Worm (Caenorhabditis elegans) whole organism, L1 larva: ENCODE measurements around the gene M03D4.4.

ENCODE experiments used
- C04F5.9 ChIP-seq: sonication (generic microtip); optimal IDR thresholded peaks from 2 replicates; lab custom pipeline; 2016; ENCODE audit warnings: missing genetic modification characterization, missing compliant biosample characterization
- C16A3.4 ChIP-seq: fragments of 150-350 bp; optimal IDR thresholded peaks from 2 replicates; lab custom pipeline; 2014; ENCODE audit warnings: missing biosample characterization, missing genetic modification characterization
- Y116A8C.19 ChIP-seq: sonication (generic microtip); optimal IDR thresholded peaks from 2 replicates; lab custom pipeline; 2016; ENCODE audit warnings: missing compliant biosample characterization, missing genetic modification characterization, borderline replicate concordance
- aha-1 ChIP-seq: fragments of 150-350 bp; optimal IDR thresholded peaks from 2 replicates; lab custom pipeline; 2014; ENCODE audit warnings: missing biosample characterization, missing genetic modification characterization
- alr-1 ChIP-seq: fragments of 200-800 bp; sonication (Bioruptor generic); optimal IDR thresholded peaks from 2 replicates; lab custom pipeline; 2018; ENCODE audit warnings: borderline replicate concordance, mild to moderate bottlenecking, missing genetic modification characterization, missing compliant biosample characterization
- aly-2 ChIP-seq: fragments of 150-350 bp; optimal IDR thresholded peaks from 2 replicates; lab custom pipeline; 2014; ENCODE audit warnings: missing biosample characterization, missing genetic modification characterization
- ceh-63 ChIP-seq: fragments of 200-800 bp; sonication (Bioruptor generic); optimal IDR thresholded peaks from 2 replicates; lab custom pipeline; 2018; ENCODE audit warnings: mild to moderate bottlenecking, missing genetic modification characterization, missing compliant biosample characterization
- ceh-90 ChIP-seq: sonication (generic microtip); optimal IDR thresholded peaks from 2 replicates; lab custom pipeline; 2016; ENCODE audit warnings: missing genetic modification characterization, missing compliant biosample characterization
- dsc-1 ChIP-seq: sonication (generic microtip); optimal IDR thresholded peaks from 2 replicates; lab custom pipeline; 2016; ENCODE audit warnings: mild to moderate bottlenecking, missing genetic modification characterization, missing compliant biosample characterization
- efl-1 ChIP-seq, 4 experiments: fragments of 150-350 bp; optimal IDR thresholded peaks in 3 of 4; peaks in 1 of 4; 1 replicate in 1 of 4; 2 replicates in 3 of 4; lab custom pipeline; 2014; ENCODE audit warnings: missing biosample characterization in 2 of 4, missing genetic modification characterization in 2 of 4, missing genetic modification reagents in 2 of 4
- egl-13 ChIP-seq: sonication (generic microtip); optimal IDR thresholded peaks from 2 replicates; lab custom pipeline; 2016; ENCODE audit warnings: missing genotype, missing genetic modification reagents, missing genetic modification characterization, missing compliant biosample characterization
- elt-3 ChIP-seq, 6 experiments: fragments of 150-350 bp in 1 of 6; sonication (generic microtip); optimal IDR thresholded peaks; 2 replicates each; lab custom pipeline; 2017 to 2018; ENCODE audit warnings: missing biosample characterization in 6 of 6, missing genetic modification characterization in 6 of 6, inconsistent platforms in 1 of 6
- fkh-8 ChIP-seq: sonication (generic microtip); optimal IDR thresholded peaks from 2 replicates; lab custom pipeline; 2016; ENCODE audit warnings: mild to moderate bottlenecking, missing genetic modification characterization, missing compliant biosample characterization
- lin-15B ChIP-seq: fragments of 150-350 bp; sonication (generic microtip); optimal IDR thresholded peaks from 3 replicates; lab custom pipeline; 2014; ENCODE audit warnings: missing biosample characterization, missing genetic modification characterization
- mab-9 ChIP-seq: fragments of 200-800 bp; sonication (Bioruptor generic); IDR thresholded peaks from 2 replicates; pipeline ENCODE4 v1.3.6; 2022; ENCODE audit warnings: missing genetic modification reagents, missing genetic modification characterization, missing compliant biosample characterization
- mef-2 ChIP-seq: fragments of 150-350 bp; optimal IDR thresholded peaks from 2 replicates; lab custom pipeline; 2014; ENCODE audit warnings: missing biosample characterization, missing genetic modification characterization
- mep-1 ChIP-seq: fragments of 150-350 bp; optimal IDR thresholded peaks from 2 replicates; lab custom pipeline; 2014; ENCODE audit warnings: missing biosample characterization, missing genetic modification characterization
- nhr-19 ChIP-seq: fragments of 200-800 bp; sonication (Bioruptor generic); conservative IDR thresholded peaks from 2 replicates; pipeline ENCODE4 v1.3.6; 2022; ENCODE audit warnings: missing genetic modification characterization, missing compliant biosample characterization
- nhr-237 ChIP-seq: fragments of 150-350 bp; optimal IDR thresholded peaks from 2 replicates; lab custom pipeline; 2014; ENCODE audit warnings: missing biosample characterization, missing genetic modification characterization
- nhr-28 ChIP-seq: fragments of 150-350 bp; optimal IDR thresholded peaks from 2 replicates; lab custom pipeline; 2014; ENCODE audit warnings: missing biosample characterization, missing genetic modification characterization
- nhr-47 ChIP-seq: sonication (generic microtip); optimal IDR thresholded peaks from 2 replicates; lab custom pipeline; 2016; ENCODE audit warnings: mild to moderate bottlenecking, missing genetic modification characterization, moderate library complexity, missing compliant biosample characterization
- nhr-71 ChIP-seq: sonication (generic microtip); optimal IDR thresholded peaks from 2 replicates; lab custom pipeline; 2016; ENCODE audit warnings: mild to moderate bottlenecking, missing genetic modification characterization, moderate library complexity, missing compliant biosample characterization
- nhr-76 ChIP-seq: sonication (generic microtip); optimal IDR thresholded peaks from 2 replicates; lab custom pipeline; 2017; ENCODE audit warnings: missing biosample characterization, missing genetic modification characterization
- pag-3 ChIP-seq: sonication (generic microtip); optimal IDR thresholded peaks from 2 replicates; lab custom pipeline; 2017; ENCODE audit warnings: missing genetic modification characterization, mild to moderate bottlenecking, missing compliant biosample characterization, antibody characterized with exemption, borderline replicate concordance; ENCODE audit not compliant: insufficient read depth
- pax-3 ChIP-seq: fragments of 200-800 bp; sonication (Bioruptor generic); optimal IDR thresholded peaks from 2 replicates; lab custom pipeline; 2018; ENCODE audit warnings: mild to moderate bottlenecking, missing genetic modification characterization, moderate library complexity, missing compliant biosample characterization
- pqm-1 ChIP-seq: sonication (generic microtip); optimal IDR thresholded peaks from 3 replicates; lab custom pipeline; 2017; ENCODE audit warnings: missing biosample characterization, missing genetic modification characterization
- snu-23 ChIP-seq: sonication (generic microtip); optimal IDR thresholded peaks from 2 replicates; lab custom pipeline; 2016; ENCODE audit warnings: missing genetic modification characterization, missing compliant biosample characterization
- sup-37 ChIP-seq: fragments of 200-800 bp; sonication (Bioruptor generic); optimal IDR thresholded peaks from 2 replicates; lab custom pipeline; 2018; ENCODE audit warnings: mild to moderate bottlenecking, missing genetic modification characterization, missing compliant biosample characterization
- swsn-7 ChIP-seq: sonication (generic microtip); optimal IDR thresholded peaks from 2 replicates; lab custom pipeline; 2016; ENCODE audit warnings: missing genetic modification characterization, missing compliant biosample characterization
- tbx-2 ChIP-seq: sonication (generic microtip); optimal IDR thresholded peaks from 2 replicates; lab custom pipeline; 2016; ENCODE audit warnings: missing genetic modification characterization, missing compliant biosample characterization
- tlp-1 ChIP-seq: fragments of 150-350 bp; optimal IDR thresholded peaks from 2 replicates; lab custom pipeline; 2014; ENCODE audit warnings: missing biosample characterization, missing genetic modification characterization
- unc-130 ChIP-seq: fragments of 150-350 bp; optimal IDR thresholded peaks from 2 replicates; lab custom pipeline; 2017; ENCODE audit warnings: missing biosample characterization, missing genetic modification characterization, inconsistent platforms
- unc-98 ChIP-seq: fragments of 200-800 bp; sonication (Bioruptor generic); IDR thresholded peaks from 2 replicates; pipeline ENCODE4 v1.3.6; 2022; ENCODE audit warnings: missing genetic modification characterization, missing compliant biosample characterization

Gene M03D4.4

DNA sequence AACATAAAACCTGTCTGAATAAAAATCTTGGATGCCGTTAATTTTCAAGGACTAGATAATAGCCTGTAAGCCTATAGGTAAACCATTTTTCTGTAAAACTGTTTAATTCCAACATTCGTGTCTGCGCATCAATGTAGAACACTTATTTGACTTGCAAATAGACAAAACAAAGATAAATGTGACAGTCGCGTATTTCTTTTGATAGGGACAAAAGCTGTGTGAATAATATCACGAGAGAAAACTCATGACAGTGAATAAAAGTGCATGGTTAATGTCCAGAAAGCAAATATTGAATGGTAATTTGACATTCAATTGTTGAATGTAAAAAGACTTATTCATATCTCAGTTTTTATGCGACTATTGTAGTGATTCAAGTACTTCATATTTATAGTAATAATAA is 24.4 kb upstream of the M03D4.4 start, which contains the start of gene C11D2.3:
Gene C11D2.3 (plus strand): TSS at position 301 of the 400 bp plus-strand sequence.
- no peak for TF ChIP-seq tlp-1
- no peak for TF ChIP-seq swsn-7 (tag; lab: Kevin White, UChicago)
- TF ChIP-seq dsc-1 (tag; lab: Kevin White, UChicago) = no peak
- no peak for TF ChIP-seq nhr-71 (tag; lab: Kevin White, UChicago)
- no peak for TF ChIP-seq nhr-28
- no peak for TF ChIP-seq ceh-63 (GFP tag; lab: Kevin White, UChicago)
- TF ChIP-seq unc-130 (tag; lab: Kevin White, UChicago) = no peak
- no peak for TF ChIP-seq snu-23 (GFP tag; lab: Kevin White, UChicago)
- TF ChIP-seq fkh-8 (tag; lab: Kevin White, UChicago) = no peak
- no peak for TF ChIP-seq nhr-237 (tag; lab: Kevin White, UChicago)
- TF ChIP-seq lin-15B (tag; lab: Kevin White, UChicago) = no peak
- TF ChIP-seq alr-1 (tag; lab: Kevin White, UChicago) = no peak
- no peak for TF ChIP-seq mep-1 (tag; lab: Kevin White, UChicago)
- no peak for TF ChIP-seq pag-3 (tag; lab: Kevin White, UChicago)
- no peak for TF ChIP-seq mef-2
- no peak for TF ChIP-seq C16A3.4 (tag; lab: Kevin White, UChicago)

ce11 chrIV:6149359-6149758 is 22.3 kb upstream of the M03D4.4 start:
- TF ChIP-seq elt-3 (tag; optimal IDR thresholded peaks at IDR 0.05; lab: Kevin White, UChicago) (no peak), nhr-47 (tag; lab: Kevin White, UChicago) (no peak), dsc-1 (tag; lab: Kevin White, UChicago) (peak; percentile 93), pax-3 (tag; lab: Kevin White, UChicago) (peak; percentile 33), fkh-8 (tag; lab: Kevin White, UChicago) (peak; percentile 49), mef-2 (no peak), Y116A8C.19 (tag; lab: Kevin White, UChicago) (no peak)
- TF ChIP-seq, all 84 proteins: peak for 3

ce11 chrIV:6145984-6146383 is 18.9 kb upstream of the M03D4.4 start:
- TF ChIP-seq ceh-90 (tag; lab: Kevin White, UChicago) (no peak), unc-98 (GFP tag; lab: Robert Waterston, UW) (no peak)

ce11 chrIV:6140700-6141099 is 13.6 kb upstream of the M03D4.4 start:
- TF ChIP-seq snu-23 (GFP tag; lab: Kevin White, UChicago) = no peak
- TF ChIP-seq efl-1 (optimal IDR thresholded peaks at IDR 0.05; lab: Kevin White, UChicago) = no peak
- TF ChIP-seq efl-1 (GFP tag; optimal IDR thresholded peaks at IDR 0.05 in 1 of 2; lab: Kevin White, UChicago) = peak in 1 of 2 experiments; percentile 48
- TF ChIP-seq, all 84 proteins: peak for 1

ce11 chrIV:6135592-6135991 is 8.5 kb upstream of the M03D4.4 start:
- TF ChIP-seq pag-3 (tag; lab: Kevin White, UChicago) = no peak
- no peak for TF ChIP-seq nhr-47 (tag; lab: Kevin White, UChicago)
- TF ChIP-seq efl-1 (optimal IDR thresholded peaks at IDR 0.05; lab: Kevin White, UChicago) = no peak
- TF ChIP-seq efl-1 (GFP tag; optimal IDR thresholded peaks at IDR 0.05 in 1 of 2; lab: Kevin White, UChicago) = peak in 1 of 2 experiments; percentile 31

DNA sequence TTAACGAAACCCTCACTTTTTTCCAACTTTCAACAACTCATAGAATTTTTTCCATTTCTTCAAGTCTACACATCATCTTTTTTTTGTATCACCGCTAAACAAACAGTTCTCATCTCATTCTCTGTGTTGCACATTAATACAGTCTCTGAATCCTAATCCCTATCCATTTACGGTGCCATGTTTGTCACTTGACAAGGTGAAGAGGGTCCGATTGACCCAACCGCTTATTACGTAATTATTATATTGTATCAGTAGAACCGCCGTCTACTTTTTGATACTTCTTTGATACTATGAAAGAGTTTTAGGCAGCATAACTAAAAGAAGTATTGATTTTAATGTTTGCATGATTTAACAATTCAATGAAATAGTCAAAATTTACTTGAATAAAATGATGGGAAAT is 7.5 kb upstream of the M03D4.4 start:
- TF ChIP-seq elt-3 (tag; optimal IDR thresholded peaks at IDR 0.05; lab: Kevin White, UChicago) = no peak
- TF ChIP-seq pqm-1 (tag; lab: Kevin White, UChicago) = no peak
- no peak for TF ChIP-seq mab-9 (GFP tag; lab: Robert Waterston, UW)
- TF ChIP-seq egl-13 (tag; lab: Kevin White, UChicago) = no peak
- TF ChIP-seq nhr-76 (tag; lab: Kevin White, UChicago) = no peak
- TF ChIP-seq ceh-90 (tag; lab: Kevin White, UChicago) = no peak
- TF ChIP-seq tbx-2 (tag; lab: Kevin White, UChicago) = no peak
- TF ChIP-seq C04F5.9 (tag; lab: Kevin White, UChicago) = no peak
- TF ChIP-seq ceh-63 (GFP tag; lab: Kevin White, UChicago) = no peak
- TF ChIP-seq aly-2 = no peak
- no peak for TF ChIP-seq nhr-19 (GFP tag; lab: Robert Waterston, UW)
- TF ChIP-seq mep-1 (tag; lab: Kevin White, UChicago) = no peak
- TF ChIP-seq pag-3 (tag; lab: Kevin White, UChicago) = no peak
- no peak for TF ChIP-seq sup-37 (GFP tag; lab: Kevin White, UChicago)
- no peak for TF ChIP-seq lin-15B (tag; lab: Kevin White, UChicago)
- TF ChIP-seq aha-1 = no peak
